Worm (Caenorhabditis elegans) whole organism, L4 larva: ENCODE data around the gene sas-7.

ENCODE experiments used
- F49E8.2 ChIP-seq: sonication (generic microtip); optimal IDR thresholded peaks from 2 replicates; lab custom pipeline; 2016; ENCODE audit warnings: missing compliant biosample characterization, mild to moderate bottlenecking, missing genetic modification characterization, borderline replicate concordance
- aly-2 ChIP-seq: sonication (generic microtip); optimal IDR thresholded peaks from 2 replicates; lab custom pipeline; 2018; ENCODE audit warnings: missing biosample characterization, missing genetic modification characterization
- nhr-76 ChIP-seq: fragments of 150-350 bp; optimal IDR thresholded peaks from 2 replicates; lab custom pipeline; 2014; ENCODE audit warnings: missing biosample characterization, missing genetic modification characterization

DNA sequence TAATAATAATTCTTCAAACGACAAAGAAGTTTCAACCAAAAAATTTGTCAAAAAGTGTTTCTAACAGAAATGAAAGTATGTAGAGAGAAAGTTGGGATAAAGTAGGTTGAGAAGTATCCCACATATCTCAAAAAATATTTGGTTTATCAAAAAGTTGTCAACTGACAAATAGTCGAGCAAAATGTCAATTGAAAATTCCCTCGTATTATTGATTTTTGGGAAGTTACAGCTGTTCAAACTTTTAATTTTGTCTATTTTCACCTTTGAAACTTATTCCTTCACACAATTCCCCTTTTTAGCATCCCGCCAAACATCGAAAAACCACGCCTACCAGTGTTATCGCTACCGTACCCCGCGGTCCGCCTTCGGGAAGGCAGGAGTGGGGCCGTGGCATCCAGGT, 26.2 kb downstream of the sas-7 start, which contains the start of gene tbx-8:
- TF ChIP-seq nhr-76 (no peak), F49E8.2 (tag; lab: Kevin White, UChicago) (no peak), aly-2 (tag; lab: Kevin White, UChicago) (no peak)
